Worm (Caenorhabditis elegans): ENCODE measurements around the gene tsn-1.
A peak's percentile ranks its signal among the peaks of the same experiment; 100 is the strongest.

tsn-1 gene

DNA sequence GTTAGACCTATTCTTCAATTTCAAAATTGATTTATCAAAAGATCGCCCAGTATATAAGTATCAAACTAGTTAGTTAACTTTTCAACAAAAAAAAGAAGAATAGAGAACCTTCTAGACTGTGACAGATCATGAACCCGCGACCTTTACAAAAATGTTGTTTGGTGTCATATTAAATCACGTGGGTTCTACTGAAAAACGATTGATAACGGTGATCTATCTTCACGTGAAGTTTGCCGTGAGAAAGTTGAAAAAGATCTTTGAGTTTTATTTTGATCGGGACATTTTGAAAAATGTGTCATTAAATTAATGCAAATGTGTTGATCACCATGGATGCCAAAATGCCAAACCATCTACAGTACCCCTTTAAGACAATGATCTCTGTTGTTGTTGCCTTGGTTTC, 41.8 kb downstream of the tsn-1 start (continued):
- TF ChIP-seq peb-1 (tag; optimal IDR thresholded peaks at IDR 0.05) = no peak

ce11 chrII:4749581-4749980, 43.0 kb downstream of the tsn-1 start, which contains the start of gene F41C3.2:
F41C3.2 (plus strand) TSS chrII:4749968.
- TF ChIP-seq ama-1 (optimal IDR thresholded peaks at IDR 0.05) (peak; percentile 41), F13H6.1 (tag; optimal IDR thresholded peaks at IDR 0.05) (no peak), blmp-1 (tag; optimal IDR thresholded peaks at IDR 0.05; ENCODE audit: insufficient read depth) (peak; percentile 33), nhr-21 (tag; optimal IDR thresholded peaks at IDR 0.05) (peak; percentile 4), nhr-25 (tag; optimal IDR thresholded peaks at IDR 0.05) (peak; percentile 35), R02D3.7 (tag; optimal IDR thresholded peaks at IDR 0.05) (no peak), zag-1 (tag; optimal IDR thresholded peaks at IDR 0.05) (no peak), sma-9 (GFP tag; optimal IDR thresholded peaks at IDR 0.05) (peak; percentile 57), sma-9 (tag; optimal IDR thresholded peaks at IDR 0.05) (no peak), aly-2 (tag; optimal IDR thresholded peaks at IDR 0.05) (no peak)

DNA sequence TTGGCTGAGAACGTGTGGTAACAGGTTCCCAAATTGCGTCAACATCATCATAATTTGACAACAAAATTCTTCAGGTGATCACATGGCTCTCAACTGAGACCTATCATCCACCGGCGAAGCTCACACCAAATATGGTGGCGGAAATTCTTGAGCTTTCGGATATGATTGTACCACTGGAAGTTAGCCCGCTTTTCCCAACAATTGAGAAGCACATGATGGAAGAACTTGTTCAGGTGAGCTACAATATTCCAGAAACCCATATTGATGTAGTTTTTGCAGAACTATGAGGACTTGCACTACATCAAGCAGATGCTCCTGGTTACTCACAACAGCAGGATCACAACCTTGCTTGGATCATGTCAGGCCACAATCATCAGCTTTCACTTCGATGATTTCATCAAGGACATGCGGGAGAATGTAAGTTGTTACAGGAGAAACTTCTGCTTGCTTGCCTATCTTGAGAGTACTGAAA, 45.7 kb downstream of the tsn-1 start, which contains the start of gene F41C3.1:
Gene F41C3.1 (plus strand): TSS at position 51 of the 472 bp plus-strand sequence.
- TF ChIP-seq ztf-1 (GFP tag; conservative IDR thresholded peaks at IDR 0.05) = no peak
- no peak for TF ChIP-seq mab-5 (tag; optimal IDR thresholded peaks at IDR 0.05)
- TF ChIP-seq dmd-4 (tag; optimal IDR thresholded peaks at IDR 0.05) = no peak
- no peak for TF ChIP-seq ceh-16 (tag; optimal IDR thresholded peaks at IDR 0.05)
- no peak for TF ChIP-seq ztf-11 (tag; optimal IDR thresholded peaks at IDR 0.05)
- no peak for TF ChIP-seq ZK546.5 (tag; optimal IDR thresholded peaks at IDR 0.05)
- no peak for TF ChIP-seq lin-13 (GFP tag; optimal IDR thresholded peaks at IDR 0.05)
- no peak for TF ChIP-seq nhr-237 (tag; optimal IDR thresholded peaks at IDR 0.05)
- TF ChIP-seq lsy-2 (tag; optimal IDR thresholded peaks at IDR 0.05) = no peak
- no peak for TF ChIP-seq C34F6.9 (tag; optimal IDR thresholded peaks at IDR 0.05)
- no peak for TF ChIP-seq nhr-129 (tag; optimal IDR thresholded peaks at IDR 0.05)
- TF ChIP-seq snpc-4 (tag; optimal IDR thresholded peaks at IDR 0.05) = no peak
- TF ChIP-seq ztf-4 (tag; optimal IDR thresholded peaks at IDR 0.05) = no peak
- TF ChIP-seq nhr-11 (tag; optimal IDR thresholded peaks at IDR 0.05) = no peak
- no peak for TF ChIP-seq Y55F3AM.14 (GFP tag; optimal IDR thresholded peaks at IDR 0.05)
- no peak for TF ChIP-seq egl-27 (tag; optimal IDR thresholded peaks at IDR 0.05)
- TF ChIP-seq lin-39 (tag; optimal IDR thresholded peaks at IDR 0.05) = no peak

- TF ChIP-seq fos-1 (tag; optimal IDR thresholded peaks at IDR 0.05) (no peak), ZK546.5 (tag; optimal IDR thresholded peaks at IDR 0.05) (no peak), ztf-11 (tag; optimal IDR thresholded peaks at IDR 0.05) (no peak), sem-4 (tag; optimal IDR thresholded peaks at IDR 0.05) (no peak), zag-1 (tag; optimal IDR thresholded peaks at IDR 0.05) (no peak), nhr-129 (tag; optimal IDR thresholded peaks at IDR 0.05) (no peak), ceh-82 (tag; optimal IDR thresholded peaks at IDR 0.05) (no peak), unc-39 (tag; optimal IDR thresholded peaks at IDR 0.05) (no peak)
Measured at ce11 chrII:4753133-4753532, 46.5 kb downstream of the tsn-1 start, which contains the start of gene C27D9.1. C27D9.1 (plus strand) TSS chrII:4753413.

- TF ChIP-seq ZK546.5 (tag; optimal IDR thresholded peaks at IDR 0.05) (no peak), nhr-129 (tag; optimal IDR thresholded peaks at IDR 0.05) (no peak), skn-1 (tag; optimal IDR thresholded peaks at IDR 0.05) (no peak), sma-9 (GFP tag; optimal IDR thresholded peaks at IDR 0.05) (no peak), sma-9 (tag; optimal IDR thresholded peaks at IDR 0.05) (no peak), gmeb-1 (tag; optimal IDR thresholded peaks at IDR 0.05) (no peak), dmd-4 (tag; optimal IDR thresholded peaks at IDR 0.05) (no peak), nhr-11 (tag; optimal IDR thresholded peaks at IDR 0.05) (no peak), nhr-21 (tag; optimal IDR thresholded peaks at IDR 0.05) (no peak), egl-27 (tag; optimal IDR thresholded peaks at IDR 0.05) (no peak), lsy-2 (tag; optimal IDR thresholded peaks at IDR 0.05) (no peak), mbf-1 (tag; optimal IDR thresholded peaks at IDR 0.05) (no peak), lin-13 (GFP tag; optimal IDR thresholded peaks at IDR 0.05) (no peak), unc-62 (GFP tag; optimal IDR thresholded peaks at IDR 0.05) (no peak), mdl-1 (tag; optimal IDR thresholded peaks at IDR 0.05) (no peak), ceh-16 (tag; optimal IDR thresholded peaks at IDR 0.05) (no peak)
Measured at ce11 chrII:4755654-4756053, 49.0 kb downstream of the tsn-1 start.

All from whole organism, L2 larva.